Worm (Caenorhabditis elegans) whole organism, L1 larva: ENCODE data around the gene T01H10.11.

Source experiments
- C16A3.4 ChIP-seq: fragments of 150-350 bp; optimal IDR thresholded peaks from 2 replicates; lab custom pipeline; 2014; ENCODE audit warnings: missing biosample characterization, missing genetic modification characterization
- aha-1 ChIP-seq: fragments of 150-350 bp; optimal IDR thresholded peaks from 2 replicates; lab custom pipeline; 2014; ENCODE audit warnings: missing biosample characterization, missing genetic modification characterization
- aly-2 ChIP-seq: fragments of 150-350 bp; optimal IDR thresholded peaks from 2 replicates; lab custom pipeline; 2014; ENCODE audit warnings: missing biosample characterization, missing genetic modification characterization
- ceh-63 ChIP-seq: fragments of 200-800 bp; sonication (Bioruptor generic); optimal IDR thresholded peaks from 2 replicates; lab custom pipeline; 2018; ENCODE audit warnings: mild to moderate bottlenecking, missing genetic modification characterization, missing compliant biosample characterization
- ceh-8 ChIP-seq: fragments of 200-800 bp; sonication (Bioruptor generic); optimal IDR thresholded peaks from 2 replicates; lab custom pipeline; 2018; ENCODE audit warnings: mild to moderate bottlenecking, missing genetic modification characterization, moderate library complexity, missing compliant biosample characterization
- ceh-82 ChIP-seq, 3 experiments: fragments of 150-350 bp in 1 of 3; sonication (generic microtip) in 2 of 3; optimal IDR thresholded peaks; 2 replicates each; lab custom pipeline; 2014 to 2017; ENCODE audit warnings: missing biosample characterization in 3 of 3, missing genetic modification characterization in 3 of 3
- ceh-88 ChIP-seq: fragments of 200-800 bp; sonication (Bioruptor generic); IDR thresholded peaks from 2 replicates; pipeline ENCODE4 v1.3.6; 2022; ENCODE audit warnings: missing genetic modification characterization, missing compliant biosample characterization
- ces-1 ChIP-seq: fragments of 150-350 bp; optimal IDR thresholded peaks from 2 replicates; lab custom pipeline; 2014; ENCODE audit warnings: missing biosample characterization, missing genetic modification reagents, missing genetic modification characterization
- dsc-1 ChIP-seq: sonication (generic microtip); optimal IDR thresholded peaks from 2 replicates; lab custom pipeline; 2016; ENCODE audit warnings: mild to moderate bottlenecking, missing genetic modification characterization, missing compliant biosample characterization
- efl-3 ChIP-seq: fragments of 200-800 bp; sonication (Bioruptor generic); optimal IDR thresholded peaks from 2 replicates; lab custom pipeline; 2018; ENCODE audit warnings: mild to moderate bottlenecking, missing genetic modification characterization, missing compliant biosample characterization
- egl-27 ChIP-seq, 2 experiments: fragments of 150-350 bp in 1 of 2; sonication (generic microtip); optimal IDR thresholded peaks; 3 replicates each; lab custom pipeline; 2017 to 2018; ENCODE audit warnings: missing biosample characterization in 2 of 2, missing genetic modification characterization in 2 of 2, missing genetic modification reagents in 2 of 2
- elt-2 ChIP-seq: sonication (generic microtip); optimal IDR thresholded peaks from 2 replicates; lab custom pipeline; 2016; ENCODE audit warnings: missing genetic modification characterization, mild to moderate bottlenecking, inconsistent platforms, missing compliant biosample characterization, missing genetic modification reagents
- ets-5 ChIP-seq: fragments of 200-800 bp; sonication (Bioruptor generic); IDR thresholded peaks from 2 replicates; pipeline ENCODE4 v1.3.6; 2022; ENCODE audit warnings: missing genetic modification characterization, missing compliant biosample characterization
- fkh-10 ChIP-seq: sonication (generic microtip); optimal IDR thresholded peaks from 2 replicates; lab custom pipeline; 2017; ENCODE audit warnings: missing biosample characterization, missing genetic modification reagents, missing genetic modification characterization
- fkh-4 ChIP-seq: sonication (generic microtip); optimal IDR thresholded peaks from 2 replicates; lab custom pipeline; 2016; ENCODE audit warnings: missing compliant biosample characterization, missing genetic modification characterization, borderline replicate concordance
- fkh-8 ChIP-seq: sonication (generic microtip); optimal IDR thresholded peaks from 2 replicates; lab custom pipeline; 2016; ENCODE audit warnings: mild to moderate bottlenecking, missing genetic modification characterization, missing compliant biosample characterization
- hlh-4 ChIP-seq: sonication (generic microtip); optimal IDR thresholded peaks from 2 replicates; lab custom pipeline; 2016; ENCODE audit warnings: mild to moderate bottlenecking, missing genetic modification characterization, missing compliant biosample characterization
- hpl-2 ChIP-seq: fragments of 150-350 bp; optimal IDR thresholded peaks from 2 replicates; lab custom pipeline; 2014; ENCODE audit warnings: missing biosample characterization, missing genetic modification reagents, missing genetic modification characterization
- irx-1 ChIP-seq: sonication (generic microtip); optimal IDR thresholded peaks from 2 replicates; lab custom pipeline; 2016; ENCODE audit warnings: missing genetic modification characterization, missing compliant biosample characterization
- isw-1 ChIP-seq: fragments of 200-800 bp; sonication (Bioruptor generic); IDR thresholded peaks from 2 replicates; pipeline ENCODE4 v1.3.6; 2022; ENCODE audit warnings: missing genetic modification characterization, missing compliant biosample characterization
- jun-1 ChIP-seq: fragments of 150-350 bp; optimal IDR thresholded peaks from 2 replicates; lab custom pipeline; 2014; ENCODE audit warnings: missing biosample characterization, missing genetic modification reagents, missing genetic modification characterization
- lin-14 ChIP-seq: fragments of 200-800 bp; sonication (Bioruptor generic); optimal IDR thresholded peaks from 2 replicates; lab custom pipeline; 2018; ENCODE audit warnings: mild to moderate bottlenecking, missing genetic modification characterization, moderate library complexity, missing compliant biosample characterization
- lir-3 ChIP-seq: sonication (generic microtip); optimal IDR thresholded peaks from 2 replicates; lab custom pipeline; 2016; ENCODE audit warnings: mild to moderate bottlenecking, missing genetic modification characterization, moderate library complexity, missing compliant biosample characterization; ENCODE audit not compliant: poor library complexity
- lsy-2 ChIP-seq, 2 experiments: fragments of 150-350 bp; optimal IDR thresholded peaks; 2 replicates each; lab custom pipeline; 2014; ENCODE audit warnings: missing biosample characterization in 2 of 2, missing genetic modification characterization in 2 of 2
- mab-9 ChIP-seq: fragments of 200-800 bp; sonication (Bioruptor generic); IDR thresholded peaks from 2 replicates; pipeline ENCODE4 v1.3.6; 2022; ENCODE audit warnings: missing genetic modification reagents, missing genetic modification characterization, missing compliant biosample characterization
- nhr-11 ChIP-seq: fragments of 150-350 bp; optimal IDR thresholded peaks from 2 replicates; lab custom pipeline; 2014; ENCODE audit warnings: missing biosample characterization, missing genetic modification characterization
- nhr-19 ChIP-seq: fragments of 200-800 bp; sonication (Bioruptor generic); conservative IDR thresholded peaks from 2 replicates; pipeline ENCODE4 v1.3.6; 2022; ENCODE audit warnings: missing genetic modification characterization, missing compliant biosample characterization
- nhr-28 ChIP-seq: fragments of 150-350 bp; optimal IDR thresholded peaks from 2 replicates; lab custom pipeline; 2014; ENCODE audit warnings: missing biosample characterization, missing genetic modification characterization
- nhr-71 ChIP-seq: sonication (generic microtip); optimal IDR thresholded peaks from 2 replicates; lab custom pipeline; 2016; ENCODE audit warnings: mild to moderate bottlenecking, missing genetic modification characterization, moderate library complexity, missing compliant biosample characterization
- nhr-77 ChIP-seq: fragments of 150-350 bp; optimal IDR thresholded peaks from 2 replicates; lab custom pipeline; 2014; ENCODE audit warnings: missing biosample characterization, missing genetic modification characterization
- nhr-85 ChIP-seq: sonication (generic microtip); peaks from one replicate; lab custom pipeline; 2016; ENCODE audit warnings: missing genetic modification characterization, inconsistent platforms, missing compliant biosample characterization
- pag-3 ChIP-seq: sonication (generic microtip); optimal IDR thresholded peaks from 2 replicates; lab custom pipeline; 2017; ENCODE audit warnings: missing genetic modification characterization, mild to moderate bottlenecking, missing compliant biosample characterization, antibody characterized with exemption, borderline replicate concordance; ENCODE audit not compliant: insufficient read depth
- pqm-1 ChIP-seq: sonication (generic microtip); optimal IDR thresholded peaks from 3 replicates; lab custom pipeline; 2017; ENCODE audit warnings: missing biosample characterization, missing genetic modification characterization
- rnt-1 ChIP-seq: sonication (generic microtip); optimal IDR thresholded peaks from 2 replicates; lab custom pipeline; 2016; ENCODE audit warnings: mild to moderate bottlenecking, missing genetic modification characterization, moderate library complexity, missing compliant biosample characterization
- sptf-1 ChIP-seq: fragments of 150-350 bp; optimal IDR thresholded peaks from 2 replicates; lab custom pipeline; 2014; ENCODE audit warnings: missing biosample characterization, missing genetic modification characterization
- sup-37 ChIP-seq: fragments of 200-800 bp; sonication (Bioruptor generic); optimal IDR thresholded peaks from 2 replicates; lab custom pipeline; 2018; ENCODE audit warnings: mild to moderate bottlenecking, missing genetic modification characterization, missing compliant biosample characterization
- unc-30 ChIP-seq: sonication (generic microtip); optimal IDR thresholded peaks from 2 replicates; lab custom pipeline; 2017; ENCODE audit warnings: missing biosample characterization, missing genetic modification characterization
- unc-62 ChIP-seq: fragments of 150-350 bp; optimal IDR thresholded peaks from 2 replicates; lab custom pipeline; 2014; ENCODE audit warnings: missing biosample characterization, missing genetic modification reagents, missing genetic modification characterization
- unc-86 ChIP-seq: sonication (generic microtip); optimal IDR thresholded peaks from 2 replicates; lab custom pipeline; 2016; ENCODE audit warnings: missing genetic modification characterization, missing compliant biosample characterization
- unc-98 ChIP-seq: fragments of 200-800 bp; sonication (Bioruptor generic); IDR thresholded peaks from 2 replicates; pipeline ENCODE4 v1.3.6; 2022; ENCODE audit warnings: missing genetic modification characterization, missing compliant biosample characterization
- ztf-11 ChIP-seq, 2 experiments: sonication (generic microtip); optimal IDR thresholded peaks; 2 replicates each; lab custom pipeline; 2016 to 2017; ENCODE audit warnings: missing genetic modification characterization in 2 of 2, missing biosample characterization in 1 of 2, missing compliant biosample characterization in 1 of 2
- ztf-4 ChIP-seq: fragments of 150-350 bp; optimal IDR thresholded peaks from 2 replicates; lab custom pipeline; 2014; ENCODE audit warnings: missing biosample characterization, missing genetic modification characterization

The T01H10.11 gene

ce11 chrX:12082813-12083212 is 40.4 kb upstream of the T01H10.11 start:
- TF ChIP-seq jun-1 (tag; lab: Kevin White, UChicago), result no peak
- peak; percentile 25 for TF ChIP-seq dsc-1
- no peak for TF ChIP-seq rnt-1 (tag; lab: Kevin White, UChicago)
- peak; percentile 17 for TF ChIP-seq ceh-63 (GFP tag; lab: Kevin White, UChicago)
- no peak for TF ChIP-seq egl-27 (tag; optimal IDR thresholded peaks at IDR 0.05; lab: Kevin White, UChicago)
- TF ChIP-seq unc-86, result peak; percentile 13
- TF ChIP-seq fkh-10 (GFP tag; lab: Kevin White, UChicago), result peak; percentile 60
- TF ChIP-seq fkh-8 (tag; lab: Kevin White, UChicago), result peak; percentile 66
- no peak for TF ChIP-seq lsy-2 (tag; optimal IDR thresholded peaks at IDR 0.05; lab: Kevin White, UChicago)
- TF ChIP-seq lin-14, result peak; percentile 62
- TF ChIP-seq hlh-4 (tag; lab: Kevin White, UChicago), result no peak
- TF ChIP-seq ces-1 (GFP tag; lab: Kevin White, UChicago), result peak; percentile 79
- TF ChIP-seq nhr-71 (tag; lab: Kevin White, UChicago), result no peak

- TF ChIP-seq aha-1 (tag; lab: Kevin White, UChicago) (no peak), sptf-1 (tag; lab: Kevin White, UChicago) (no peak), dsc-1 (peak; percentile 14), nhr-11 (tag; lab: Kevin White, UChicago) (no peak), ets-5 (GFP tag; lab: Robert Waterston, UW) (no peak), fkh-4 (tag; lab: Kevin White, UChicago) (no peak), unc-62 (GFP tag; lab: Kevin White, UChicago) (no peak), ztf-11 (tag; optimal IDR thresholded peaks at IDR 0.05; lab: Kevin White, UChicago) (peak in 1 of 2 experiments; percentile 5), nhr-77 (tag; lab: Kevin White, UChicago) (no peak), hpl-2 (no peak)
These were observed 37.0 kb upstream of the T01H10.11 start for ce11 chrX:12086297-12086696.

ce11 chrX:12092621-12093020 is 30.6 kb upstream of the T01H10.11 start:
- TF ChIP-seq ztf-4 (no peak), ztf-11 (tag; optimal IDR thresholded peaks at IDR 0.05; lab: Kevin White, UChicago) (peak in 1 of 2 experiments; percentile 46), pag-3 (tag; lab: Kevin White, UChicago) (no peak), isw-1 (GFP tag; lab: Robert Waterston, UW) (no peak)

ce11 chrX:12093043-12093442 is 30.2 kb upstream of the T01H10.11 start, which contains the start of gene W03G11.4:
TSS of gene W03G11.4 (minus strand) at chrX:12093143.
- TF ChIP-seq nhr-85 (tag; lab: Kevin White, UChicago) (peak; percentile 22), irx-1 (tag; lab: Kevin White, UChicago) (no peak), ceh-82 (tag; optimal IDR thresholded peaks at IDR 0.05; lab: Kevin White, UChicago) (no peak)

- TF ChIP-seq ceh-8, result no peak
- no peak for TF ChIP-seq C16A3.4 (tag; lab: Kevin White, UChicago)
- TF ChIP-seq ces-1 (GFP tag; lab: Kevin White, UChicago), result no peak
- TF ChIP-seq sup-37 (GFP tag; lab: Kevin White, UChicago), result no peak
- TF ChIP-seq unc-30 (tag; lab: Kevin White, UChicago), result no peak
- TF ChIP-seq ceh-82 (tag; optimal IDR thresholded peaks at IDR 0.05; lab: Kevin White, UChicago), result no peak
- TF ChIP-seq jun-1 (tag; lab: Kevin White, UChicago), result no peak
- TF ChIP-seq pqm-1, result no peak
- TF ChIP-seq unc-98 (GFP tag; lab: Robert Waterston, UW), result no peak
- no peak for TF ChIP-seq nhr-28 (tag; lab: Kevin White, UChicago)
- no peak for TF ChIP-seq lir-3 (tag; lab: Kevin White, UChicago)
- TF ChIP-seq nhr-19, result no peak
- no peak for TF ChIP-seq irx-1 (tag; lab: Kevin White, UChicago)
- TF ChIP-seq ceh-88 (GFP tag; lab: Robert Waterston, UW), result no peak
- TF ChIP-seq efl-3, result no peak
- no peak for TF ChIP-seq sptf-1 (tag; lab: Kevin White, UChicago)
- TF ChIP-seq elt-2 (tag; lab: Kevin White, UChicago), result no peak
- no peak for TF ChIP-seq aly-2
- no peak for TF ChIP-seq mab-9
- no peak for TF ChIP-seq unc-86
These were observed 29.3 kb upstream of the T01H10.11 start for ce11 chrX:12093992-12094391.
